Worm (Caenorhabditis elegans) whole organism, early embryonic: ENCODE data around the gene slc-17.8.

Experiments
- B0310.2 ChIP-seq: sonication (generic microtip); optimal IDR thresholded peaks from 2 replicates; lab custom pipeline; 2016; ENCODE audit warnings: mild to moderate bottlenecking, missing genetic modification characterization, missing compliant biosample characterization
- ama-1 ChIP-seq: fragments of 150-350 bp; optimal IDR thresholded peaks from 2 replicates; lab custom pipeline; 2014
- flt-1 ChIP-seq: fragments of 200-800 bp; sonication (Bioruptor generic); IDR thresholded peaks from 2 replicates; pipeline ENCODE4 v1.3.6; 2022; ENCODE audit warnings: missing genetic modification characterization, missing compliant biosample characterization
- hmg-4 ChIP-seq: fragments of 200-800 bp; sonication (Bioruptor generic); optimal IDR thresholded peaks from 2 replicates; lab custom pipeline; 2018; ENCODE audit warnings: mild to moderate bottlenecking, missing genetic modification characterization, missing compliant biosample characterization
- sea-1 ChIP-seq: fragments of 200-800 bp; sonication (Bioruptor generic); conservative IDR thresholded peaks from 2 replicates; pipeline ENCODE4 v1.3.6; 2022; ENCODE audit warnings: missing genetic modification characterization, missing compliant biosample characterization

ce11 chrV:8569172-8569571, 23.8 kb upstream of the slc-17.8 start:
- no peak for TF ChIP-seq flt-1
- no peak for TF ChIP-seq ama-1 (lab: Kevin White, UChicago)
- TF ChIP-seq B0310.2 (tag; lab: Kevin White, UChicago), result no peak
- no peak for TF ChIP-seq sea-1 (GFP tag; lab: Robert Waterston, UW)
- TF ChIP-seq hmg-4 (GFP tag; lab: Kevin White, UChicago), result no peak
